Worm (Caenorhabditis elegans) whole organism, midembryonic: Measurements from ENCODE around the gene sym-4.

Experiments
- T22C8.4 ChIP-seq: fragments of 200-800 bp; sonication (Bioruptor generic); IDR thresholded peaks from 2 replicates; pipeline ENCODE4 v1.3.6; 2022; ENCODE audit warnings: missing genetic modification characterization, missing compliant biosample characterization
- flt-1 ChIP-seq: fragments of 200-800 bp; sonication (Bioruptor generic); IDR thresholded peaks from 2 replicates; pipeline ENCODE4 v1.3.6; 2022; ENCODE audit warnings: missing genetic modification characterization, missing compliant biosample characterization
- klf-2 ChIP-seq: fragments of 200-800 bp; sonication (Bioruptor generic); conservative IDR thresholded peaks from 2 replicates; pipeline ENCODE4 v1.3.6; 2022; ENCODE audit warnings: missing genetic modification reagents, missing genetic modification characterization, missing compliant biosample characterization
- ref-1 ChIP-seq: fragments of 200-800 bp; sonication (Bioruptor generic); conservative IDR thresholded peaks from 2 replicates; pipeline ENCODE4 v1.3.6; 2022; ENCODE audit warnings: missing genetic modification reagents, missing genetic modification characterization, missing compliant biosample characterization
- tab-1 ChIP-seq: fragments of 200-800 bp; sonication (Bioruptor generic); IDR thresholded peaks from 2 replicates; pipeline ENCODE4 v1.3.6; 2022; ENCODE audit warnings: missing genetic modification characterization, missing compliant biosample characterization
- ztf-23 ChIP-seq: fragments of 200-800 bp; sonication (Bioruptor generic); IDR thresholded peaks from 2 replicates; pipeline ENCODE4 v1.3.6; 2022; ENCODE audit warnings: missing genetic modification reagents, missing genetic modification characterization, missing compliant biosample characterization

- no peak for TF ChIP-seq tab-1 (GFP tag; lab: Robert Waterston, UW)
- TF ChIP-seq flt-1, result no peak
- no peak for TF ChIP-seq ref-1 (GFP tag; lab: Robert Waterston, UW)
- TF ChIP-seq klf-2, result no peak
- no peak for TF ChIP-seq ztf-23 (GFP tag; lab: Robert Waterston, UW)
- no peak for TF ChIP-seq T22C8.4 (GFP tag; lab: Robert Waterston, UW)
Measured at ce11 chrX:14165156-14165555, 4.3 kb downstream of the sym-4 start.
